Worm (Caenorhabditis elegans) whole organism, mixed stage, embryonic: ENCODE data around the gene ubc-15.
A peak's percentile ranks its signal among the peaks of the same experiment; 100 is the strongest.

ENCODE experiments used
- bed-3 ChIP-seq: fragments of 200-800 bp; sonication (Bioruptor generic); optimal IDR thresholded peaks from 3 replicates; lab custom pipeline; 2018; ENCODE audit warnings: mild to moderate bottlenecking, missing genetic modification characterization, moderate library complexity, missing compliant biosample characterization
- ham-2 ChIP-seq: fragments of 200-800 bp; sonication (Bioruptor generic); optimal IDR thresholded peaks from 2 replicates; lab custom pipeline; 2018; ENCODE audit warnings: mild to moderate bottlenecking, missing genetic modification characterization, missing compliant biosample characterization
- hlh-1 ChIP-seq: fragments of 150-350 bp; optimal IDR thresholded peaks from 2 replicates; lab custom pipeline; 2014; ENCODE audit warnings: missing biosample characterization, missing genetic modification reagents, missing genetic modification characterization
- mab-5 ChIP-seq: fragments of 150-350 bp; optimal IDR thresholded peaks from 2 replicates; lab custom pipeline; 2014; ENCODE audit warnings: missing biosample characterization, missing genetic modification characterization
- mls-2 ChIP-seq: sonication (generic microtip); optimal IDR thresholded peaks from 2 replicates; lab custom pipeline; 2016; ENCODE audit warnings: mild to moderate bottlenecking, missing genetic modification characterization, moderate library complexity, missing compliant biosample characterization
- nhr-12 ChIP-seq: fragments of 150-350 bp; optimal IDR thresholded peaks from 2 replicates; lab custom pipeline; 2014; ENCODE audit warnings: missing biosample characterization, missing genetic modification characterization
- nhr-237 ChIP-seq: fragments of 150-350 bp; optimal IDR thresholded peaks from 2 replicates; lab custom pipeline; 2014; ENCODE audit warnings: missing biosample characterization, missing genetic modification characterization
- pha-4 ChIP-seq: fragments of 150-350 bp; optimal IDR thresholded peaks from 2 replicates; lab custom pipeline; 2018; ENCODE audit warnings: missing biosample characterization, missing genetic modification reagents, missing genetic modification characterization
- snpc-4 ChIP-seq: fragments of 150-350 bp; optimal IDR thresholded peaks from 2 replicates; lab custom pipeline; 2014; ENCODE audit warnings: missing biosample characterization, missing genetic modification characterization
- sptf-1 ChIP-seq: sonication (generic microtip); optimal IDR thresholded peaks from 2 replicates; lab custom pipeline; 2017; ENCODE audit warnings: mild to moderate bottlenecking, missing genetic modification characterization, moderate library complexity, missing compliant biosample characterization
- unc-62 ChIP-seq: fragments of 150-350 bp; optimal IDR thresholded peaks from 2 replicates; lab custom pipeline; 2014; ENCODE audit warnings: missing biosample characterization, missing genetic modification reagents, missing genetic modification characterization
- ztf-11 ChIP-seq: fragments of 150-350 bp; optimal IDR thresholded peaks from 2 replicates; lab custom pipeline; 2014; ENCODE audit warnings: missing biosample characterization, missing genetic modification characterization

DNA sequence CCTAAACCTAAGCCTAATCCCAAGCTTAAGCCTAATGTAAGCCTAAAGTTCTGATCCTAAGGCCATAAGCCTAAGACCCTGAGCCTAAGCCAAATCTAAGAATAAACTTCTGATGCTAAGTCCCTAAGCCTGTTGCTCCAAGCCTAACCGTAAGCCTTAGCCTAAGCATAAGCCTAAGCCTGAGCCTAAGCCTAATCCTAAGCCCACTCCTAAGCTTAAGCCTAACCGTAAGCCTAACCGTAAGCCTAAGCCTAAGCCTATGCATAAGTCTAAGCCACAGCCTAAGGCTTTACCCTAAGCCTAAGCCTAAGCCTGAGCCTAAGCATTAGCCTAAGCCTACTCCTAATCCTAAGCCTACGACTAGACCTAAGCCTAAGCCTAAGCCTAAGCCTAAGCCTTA, 54.1 kb downstream of the ubc-15 start:
- no peak for TF ChIP-seq unc-62 (GFP tag; lab: Kevin White, UChicago)
- TF ChIP-seq ham-2 (GFP tag; lab: Kevin White, UChicago), result peak; percentile 32
- no peak for TF ChIP-seq pha-4 (tag; lab: Kevin White, UChicago)
- no peak for TF ChIP-seq mls-2 (tag; lab: Kevin White, UChicago)
- TF ChIP-seq nhr-237 (tag; lab: Kevin White, UChicago), result no peak
- TF ChIP-seq snpc-4, result no peak
- TF ChIP-seq mab-5, result no peak
- TF ChIP-seq ztf-11 (tag; lab: Kevin White, UChicago), result no peak
- no peak for TF ChIP-seq sptf-1 (tag; lab: Kevin White, UChicago)
- TF ChIP-seq bed-3, result no peak
- TF ChIP-seq hlh-1 (tag; lab: Kevin White, UChicago), result no peak
- no peak for TF ChIP-seq nhr-12
